Worm (Caenorhabditis elegans): Measurements from ENCODE around the gene gst-6.

ce11 chrII:4914214-4914613, 34.5 kb downstream of the gst-6 start, which contains the start of gene R05F9.11:
- TF ChIP-seq cog-1 (tag; optimal IDR thresholded peaks at IDR 0.05): no peak
- TF ChIP-seq med-1 (GFP tag; optimal IDR thresholded peaks at IDR 0.05; ENCODE audit: insufficient read depth): no peak
- no peak for TF ChIP-seq ztf-29 (GFP tag; IDR thresholded peaks at IDR 0.05)
- no peak for TF ChIP-seq flt-1 (GFP tag; IDR thresholded peaks at IDR 0.05)
- no peak for TF ChIP-seq klf-2 (GFP tag; conservative IDR thresholded peaks at IDR 0.05)
- no peak for TF ChIP-seq ref-1 (GFP tag; conservative IDR thresholded peaks at IDR 0.05)
- TF ChIP-seq tab-1 (GFP tag; IDR thresholded peaks at IDR 0.05): no peak

Data from whole organism, midembryonic.